Fruit fly (Drosophila melanogaster): Measurements from ENCODE around the gene grn.

The grn gene

dm6 chr3R:8206628-8207275, 25.5 kb upstream of the grn start (continued):
- TF ChIP-seq cwo (GFP tag; optimal IDR thresholded peaks at IDR 0.05): peak; percentile 54
- TF ChIP-seq jumu (GFP tag; optimal IDR thresholded peaks at IDR 0.05): no peak
- TF ChIP-seq pnt (GFP tag; optimal IDR thresholded peaks at IDR 0.05): no peak
- peak; percentile 79 for TF ChIP-seq dysf (GFP tag; IDR thresholded peaks at IDR 0.05)
- no peak for TF ChIP-seq Atf-2 (GFP tag; optimal IDR thresholded peaks at IDR 0.05)
- no peak for TF ChIP-seq ab (GFP tag; optimal IDR thresholded peaks at IDR 0.05)
- peak; percentile 63; the same call in 2 of the 3 replicates for TF ChIP-seq tgo (GFP tag; IDR thresholded peaks at IDR 0.05)
- TF ChIP-seq stwl (tag; optimal IDR thresholded peaks at IDR 0.05): no peak
- no peak for TF ChIP-seq CG11696 (GFP tag; IDR thresholded peaks at IDR 0.05)
- TF ChIP-seq Blimp-1 (GFP tag; optimal IDR thresholded peaks at IDR 0.05): peak; percentile 37
- TF ChIP-seq D19B (GFP tag; optimal IDR thresholded peaks at IDR 0.05): peak; percentile 97
- no peak for TF ChIP-seq HmgD (GFP tag; optimal IDR thresholded peaks at IDR 0.05)
- peak; percentile 33 for TF ChIP-seq az2 (GFP tag; optimal IDR thresholded peaks at IDR 0.05)
- TF ChIP-seq CG16779 (GFP tag; IDR thresholded peaks at IDR 0.05): no peak
- no peak for TF ChIP-seq YL-1 (GFP tag; optimal IDR thresholded peaks at IDR 0.05)
- no peak for TF ChIP-seq z (GFP tag; IDR thresholded peaks at IDR 0.05)
- TF ChIP-seq prd (optimal IDR thresholded peaks at IDR 0.05): no peak
- TF ChIP-seq prd (GFP tag; IDR thresholded peaks at IDR 0.05): peak; percentile 56; the same call in 2 of the 3 replicates
- peak; percentile 2 for TF ChIP-seq CG4424 (GFP tag; optimal IDR thresholded peaks at IDR 0.05)
- TF ChIP-seq CG1792 (GFP tag; optimal IDR thresholded peaks at IDR 0.05): no peak
- no peak for TF ChIP-seq CG7928 (GFP tag; optimal IDR thresholded peaks at IDR 0.05)
- peak; percentile 39 for TF ChIP-seq CG17385 (GFP tag; optimal IDR thresholded peaks at IDR 0.05)
- TF ChIP-seq CG6175 (GFP tag; IDR thresholded peaks at IDR 0.05): no peak
- peak; percentile 64 for TF ChIP-seq PHDP (tag; optimal IDR thresholded peaks at IDR 0.05)
- peak; percentile 63 for TF ChIP-seq exex (tag; optimal IDR thresholded peaks at IDR 0.05)
- 0 out of 2 replicates have a peak, but pooled peaks have one; percentile 7 for TF ChIP-seq CG6272 (GFP tag; IDR thresholded peaks at IDR 0.05)
- TF ChIP-seq B-H1 (GFP tag; IDR thresholded peaks at IDR 0.05): peak; percentile 24; the same call in 1 of the 3 replicates
- no peak for TF ChIP-seq fd64A (GFP tag; optimal IDR thresholded peaks at IDR 0.05)
- no peak for TF ChIP-seq CG4617 (GFP tag; optimal IDR thresholded peaks at IDR 0.05; ENCODE audit: borderline replicate concordance)
- TF ChIP-seq BEAF-32 (GFP tag; optimal IDR thresholded peaks at IDR 0.05): no peak
- no peak for TF ChIP-seq Oaz (GFP tag; IDR thresholded peaks at IDR 0.05)
- TF ChIP-seq ttk (GFP tag; IDR thresholded peaks at IDR 0.05): peak; percentile 20; the same call in 1 of the 2 replicates
- no peak for TF ChIP-seq ac (GFP tag; optimal IDR thresholded peaks at IDR 0.05)
- TF ChIP-seq ERR (GFP tag; optimal IDR thresholded peaks at IDR 0.05): no peak
- TF ChIP-seq klu (GFP tag; IDR thresholded peaks at IDR 0.05): peak; percentile 11; the same call in 1 of the 2 replicates
- TF ChIP-seq mld (GFP tag; IDR thresholded peaks at IDR 0.05; ENCODE audit: partially characterized antibody): no peak
- TF ChIP-seq CG6765 (GFP tag; optimal IDR thresholded peaks at IDR 0.05): no peak
- no peak for TF ChIP-seq corto (GFP tag; optimal IDR thresholded peaks at IDR 0.05)
- TF ChIP-seq sr (GFP tag; IDR thresholded peaks at IDR 0.05): no peak
- peak; percentile 25 for TF ChIP-seq CG12744 (GFP tag; optimal IDR thresholded peaks at IDR 0.05)
- TF ChIP-seq CG3407 (GFP tag; optimal IDR thresholded peaks at IDR 0.05): peak; percentile 9
- TF ChIP-seq Sox102F (GFP tag; optimal IDR thresholded peaks at IDR 0.05): peak; percentile 66
- TF ChIP-seq eyg (GFP tag; optimal IDR thresholded peaks at IDR 0.05): no peak
- peak; percentile 41; the same call in 2 of the 3 replicates for TF ChIP-seq CG14050 (GFP tag; IDR thresholded peaks at IDR 0.05)
- no peak for TF ChIP-seq Stat92E (GFP tag; optimal IDR thresholded peaks at IDR 0.05)
- TF ChIP-seq CG10431 (GFP tag; optimal IDR thresholded peaks at IDR 0.05): no peak
- no peak for TF ChIP-seq cg (GFP tag; optimal IDR thresholded peaks at IDR 0.05)
- peak; percentile 52; the same call in 1 of the 2 replicates for TF ChIP-seq sisA (GFP tag; IDR thresholded peaks at IDR 0.05)
- TF ChIP-seq bcd (GFP tag; optimal IDR thresholded peaks at IDR 0.05): peak; percentile 47
- TF ChIP-seq tap (tag; optimal IDR thresholded peaks at IDR 0.05): peak; percentile 57

Data from whole organism, embryonic.